Worm (Caenorhabditis elegans): Measurements from ENCODE around the gene VC5.2.

DNA sequence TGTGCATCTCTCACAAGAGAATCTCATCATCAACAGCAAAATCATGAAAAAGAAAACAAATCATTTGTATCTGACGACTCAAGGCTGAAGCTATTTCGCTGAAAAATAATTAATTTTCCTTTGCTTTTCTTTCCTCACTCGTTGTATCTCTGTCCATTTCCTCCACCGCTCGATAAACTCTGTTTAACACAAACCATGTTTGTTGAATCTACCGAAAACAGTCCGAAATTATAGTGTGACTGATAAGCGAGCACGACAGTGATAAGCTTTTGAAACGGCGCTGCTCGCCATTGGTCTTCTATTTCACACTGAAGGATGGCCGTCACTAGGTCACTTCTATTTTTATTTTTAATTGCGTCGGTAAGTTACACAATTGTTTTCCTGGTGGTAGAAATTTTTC is 10.1 kb upstream of the VC5.2 start, which contains the start of gene npa-1:
- TF ChIP-seq snpc-4 (tag; optimal IDR thresholded peaks at IDR 0.05) (no peak), flh-1 (GFP tag; optimal IDR thresholded peaks at IDR 0.05) (no peak), unc-62 (GFP tag; optimal IDR thresholded peaks at IDR 0.05) (no peak), zip-8 (tag; optimal IDR thresholded peaks at IDR 0.05) (no peak), mls-2 (tag; optimal IDR thresholded peaks at IDR 0.05) (no peak), nhr-28 (tag; optimal IDR thresholded peaks at IDR 0.05) (no peak), elt-1 (tag; optimal IDR thresholded peaks at IDR 0.05; ENCODE audit: borderline replicate concordance, insufficient read depth) (no peak), pha-4 (tag; optimal IDR thresholded peaks at IDR 0.05) (no peak), elt-3 (tag; optimal IDR thresholded peaks at IDR 0.05) (no peak), sptf-1 (tag; optimal IDR thresholded peaks at IDR 0.05) (no peak), nhr-12 (tag; optimal IDR thresholded peaks at IDR 0.05) (no peak), nhr-2 (tag; optimal IDR thresholded peaks at IDR 0.05) (no peak), ham-2 (GFP tag; optimal IDR thresholded peaks at IDR 0.05) (no peak), lin-32 (GFP tag; optimal IDR thresholded peaks at IDR 0.05) (no peak)
